Worm (Caenorhabditis elegans) whole organism, L1 larva: Measurements from ENCODE around the gene K08E7.4.
A peak's percentile ranks its signal among the peaks of the same experiment; 100 is the strongest.

Experiments
- aly-2 ChIP-seq: fragments of 150-350 bp; optimal IDR thresholded peaks from 2 replicates; lab custom pipeline; 2014; ENCODE audit warnings: missing biosample characterization, missing genetic modification characterization
- fkh-10 ChIP-seq: sonication (generic microtip); optimal IDR thresholded peaks from 2 replicates; lab custom pipeline; 2017; ENCODE audit warnings: missing biosample characterization, missing genetic modification reagents, missing genetic modification characterization
- fos-1 ChIP-seq: fragments of 150-350 bp; optimal IDR thresholded peaks from 2 replicates; lab custom pipeline; 2014; ENCODE audit warnings: missing biosample characterization, missing genetic modification characterization
- lin-15B ChIP-seq: fragments of 150-350 bp; sonication (generic microtip); optimal IDR thresholded peaks from 3 replicates; lab custom pipeline; 2014; ENCODE audit warnings: missing biosample characterization, missing genetic modification characterization
- lin-39 ChIP-seq: fragments of 150-350 bp; optimal IDR thresholded peaks from 2 replicates; lab custom pipeline; 2014; ENCODE audit warnings: missing biosample characterization, missing genetic modification reagents, missing genetic modification characterization
- mab-9 ChIP-seq: fragments of 200-800 bp; sonication (Bioruptor generic); IDR thresholded peaks from 2 replicates; pipeline ENCODE4 v1.3.6; 2022; ENCODE audit warnings: missing genetic modification reagents, missing genetic modification characterization, missing compliant biosample characterization
- nhr-85 ChIP-seq: sonication (generic microtip); peaks from one replicate; lab custom pipeline; 2016; ENCODE audit warnings: missing genetic modification characterization, inconsistent platforms, missing compliant biosample characterization
- snpc-4 ChIP-seq: fragments of 150-350 bp; optimal IDR thresholded peaks from 2 replicates; lab custom pipeline; 2014; ENCODE audit warnings: missing biosample characterization, missing genetic modification characterization
- sptf-1 ChIP-seq: fragments of 150-350 bp; optimal IDR thresholded peaks from 2 replicates; lab custom pipeline; 2014; ENCODE audit warnings: missing biosample characterization, missing genetic modification characterization
- unc-130 ChIP-seq: fragments of 150-350 bp; optimal IDR thresholded peaks from 2 replicates; lab custom pipeline; 2017; ENCODE audit warnings: missing biosample characterization, missing genetic modification characterization, inconsistent platforms
- unc-30 ChIP-seq: sonication (generic microtip); optimal IDR thresholded peaks from 2 replicates; lab custom pipeline; 2017; ENCODE audit warnings: missing biosample characterization, missing genetic modification characterization
- unc-62 ChIP-seq: fragments of 150-350 bp; optimal IDR thresholded peaks from 2 replicates; lab custom pipeline; 2014; ENCODE audit warnings: missing biosample characterization, missing genetic modification reagents, missing genetic modification characterization
- vab-15 ChIP-seq: sonication (generic microtip); optimal IDR thresholded peaks from 2 replicates; lab custom pipeline; 2017; ENCODE audit warnings: missing genotype, mild to moderate bottlenecking, missing genetic modification characterization, missing compliant biosample characterization

DNA sequence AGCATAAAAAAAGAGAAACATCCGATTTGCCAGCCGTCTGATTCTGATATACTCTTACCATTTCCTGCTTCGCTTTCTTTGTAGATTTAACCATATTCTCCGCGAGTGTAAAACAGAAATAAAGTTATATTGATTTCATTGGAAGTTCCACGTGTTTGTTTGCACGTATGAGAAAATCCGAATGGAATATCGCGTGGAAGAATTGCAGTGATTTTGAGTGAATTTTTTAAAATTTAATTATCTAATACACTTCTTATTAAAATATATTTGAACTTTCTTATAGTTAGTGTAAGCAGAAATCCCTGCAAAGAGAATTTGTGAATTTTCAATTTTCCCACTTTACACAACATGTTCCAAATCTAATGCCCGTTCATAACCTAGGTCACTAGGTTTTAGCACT is 39.9 kb downstream of the K08E7.4 start, which contains the start of gene F53B2.5:
- TF ChIP-seq mab-9 (no peak), lin-15B (tag; lab: Kevin White, UChicago) (no peak), fos-1 (tag; lab: Kevin White, UChicago) (no peak), unc-62 (GFP tag; lab: Kevin White, UChicago) (no peak), nhr-85 (tag; lab: Kevin White, UChicago) (peak; percentile 11), unc-30 (no peak), sptf-1 (tag; lab: Kevin White, UChicago) (no peak), vab-15 (tag; lab: Kevin White, UChicago) (no peak), snpc-4 (no peak), aly-2 (tag; lab: Kevin White, UChicago) (no peak), unc-130 (tag; lab: Kevin White, UChicago) (no peak), fkh-10 (GFP tag; lab: Kevin White, UChicago) (no peak), lin-39 (no peak)
